Worm (Caenorhabditis elegans): ENCODE measurements around the gene rsp-4.

The rsp-4 gene

DNA sequence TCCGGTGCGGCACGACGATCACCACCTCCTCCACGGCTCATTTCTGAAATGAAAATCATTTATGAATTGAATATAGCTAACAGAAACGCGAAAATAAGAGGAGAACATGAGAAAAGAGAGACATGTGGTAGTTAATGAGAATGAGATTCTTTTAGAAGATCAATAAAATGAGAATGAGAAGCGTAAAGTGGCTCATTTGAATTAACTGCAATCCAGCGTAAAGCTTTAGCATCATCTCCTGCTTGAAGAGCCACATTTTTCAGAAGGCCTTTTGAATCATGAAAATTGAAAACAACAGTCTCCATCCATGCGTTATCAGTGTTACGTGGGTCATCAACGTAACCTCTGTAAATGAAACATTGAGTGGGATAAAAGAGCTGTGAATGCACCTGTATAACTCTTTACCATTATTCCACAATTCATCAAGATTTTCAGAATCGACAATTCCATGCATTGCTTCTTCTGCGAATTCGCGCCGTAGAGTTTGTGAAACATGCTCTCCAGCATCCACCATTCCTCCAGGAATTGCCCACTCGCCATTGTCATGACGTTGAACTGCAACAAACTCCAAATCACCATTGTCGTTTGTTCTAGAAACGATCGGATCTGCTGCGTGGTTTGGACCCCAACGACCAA, at the start of gene rsp-4:
TSS of gene rsp-4 (minus strand) at position 51 of the 636 bp plus-strand sequence.
- TF ChIP-seq ama-1 (optimal IDR thresholded peaks at IDR 0.05): no peak
- no peak for TF ChIP-seq ets-7 (tag; optimal IDR thresholded peaks at IDR 0.05)
- no peak for TF ChIP-seq sea-1 (GFP tag; conservative IDR thresholded peaks at IDR 0.05)
- no peak for TF ChIP-seq pes-1 (GFP tag; IDR thresholded peaks at IDR 0.05)
- no peak for TF ChIP-seq aly-1 (tag; optimal IDR thresholded peaks at IDR 0.05)
- TF ChIP-seq F13C5.2 (tag; optimal IDR thresholded peaks at IDR 0.05): no peak
- TF ChIP-seq ceh-36 (tag; optimal IDR thresholded peaks at IDR 0.05): no peak
- no peak for TF ChIP-seq hmg-4 (GFP tag; optimal IDR thresholded peaks at IDR 0.05)
- TF ChIP-seq ceh-13 (GFP tag; optimal IDR thresholded peaks at IDR 0.05): no peak
- no peak for TF ChIP-seq tra-4 (tag; optimal IDR thresholded peaks at IDR 0.05)
- no peak for TF ChIP-seq hmbx-1 (tag; optimal IDR thresholded peaks at IDR 0.05)
- TF ChIP-seq hnd-1 (tag; optimal IDR thresholded peaks at IDR 0.05): no peak
- TF ChIP-seq tbx-11 (GFP tag; IDR thresholded peaks at IDR 0.05): no peak
- no peak for TF ChIP-seq scrt-1 (GFP tag; IDR thresholded peaks at IDR 0.05)
- TF ChIP-seq flt-1 (GFP tag; IDR thresholded peaks at IDR 0.05): no peak
- no peak for TF ChIP-seq tbx-37 (GFP tag; conservative IDR thresholded peaks at IDR 0.05)
- no peak for TF ChIP-seq B0310.2 (tag; optimal IDR thresholded peaks at IDR 0.05)

DNA sequence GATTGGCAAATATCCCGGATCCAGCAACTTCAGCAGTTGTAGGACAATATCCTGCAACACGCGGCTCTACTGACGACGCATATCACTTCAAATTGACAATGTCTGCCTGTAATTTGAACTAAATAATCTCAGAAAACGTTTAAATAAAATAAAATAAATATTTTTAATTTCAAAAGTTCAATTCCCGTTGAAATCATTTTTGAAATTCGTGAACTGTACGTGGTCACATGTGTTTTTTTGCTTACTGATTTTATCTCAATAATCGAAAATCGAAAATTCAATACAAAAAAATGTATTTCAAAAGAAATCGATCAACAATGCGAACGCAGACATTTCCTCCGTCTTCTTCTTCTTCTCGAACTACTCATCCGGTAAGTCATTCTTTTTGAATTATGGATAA, 49.0 kb upstream of the rsp-4 start, which contains the start of gene F07F6.1:
TSS of gene F07F6.1 (plus strand) at position 301 of the 400 bp plus-strand sequence.
- TF ChIP-seq ama-1 (optimal IDR thresholded peaks at IDR 0.05) (no peak), pes-1 (GFP tag; IDR thresholded peaks at IDR 0.05) (no peak), hmg-4 (GFP tag; optimal IDR thresholded peaks at IDR 0.05) (no peak), ets-7 (tag; optimal IDR thresholded peaks at IDR 0.05) (no peak), F13C5.2 (tag; optimal IDR thresholded peaks at IDR 0.05) (no peak), hnd-1 (tag; optimal IDR thresholded peaks at IDR 0.05) (no peak), sea-1 (GFP tag; conservative IDR thresholded peaks at IDR 0.05) (no peak), ceh-13 (GFP tag; optimal IDR thresholded peaks at IDR 0.05) (no peak), B0310.2 (tag; optimal IDR thresholded peaks at IDR 0.05) (no peak)

DNA sequence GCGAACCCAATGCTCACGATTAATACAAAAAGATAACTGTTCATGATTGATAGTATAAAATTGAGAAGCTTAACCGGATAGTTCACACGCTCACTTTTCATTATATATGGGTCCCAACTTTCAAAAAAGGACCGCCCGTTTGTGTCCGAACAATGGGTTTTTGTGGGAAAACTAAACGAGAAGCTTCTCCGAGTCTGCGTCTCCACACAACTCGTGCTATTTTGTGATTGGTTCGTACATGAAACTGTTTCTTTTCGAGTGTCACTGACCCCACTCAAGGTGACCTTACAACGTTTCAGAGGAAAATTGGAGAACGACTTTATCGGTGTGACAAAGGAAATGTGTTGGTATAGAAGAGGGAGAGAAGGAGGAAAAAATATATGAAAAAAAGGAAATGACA, 48.2 kb upstream of the rsp-4 start, which contains the start of gene dct-5:
TSS of gene dct-5 (minus strand) at position 101 of the 400 bp plus-strand sequence.
- TF ChIP-seq scrt-1 (GFP tag; IDR thresholded peaks at IDR 0.05): no peak
- TF ChIP-seq B0310.2 (tag; optimal IDR thresholded peaks at IDR 0.05): no peak
- no peak for TF ChIP-seq tbx-11 (GFP tag; IDR thresholded peaks at IDR 0.05)
- TF ChIP-seq F13C5.2 (tag; optimal IDR thresholded peaks at IDR 0.05): no peak
- TF ChIP-seq sea-1 (GFP tag; conservative IDR thresholded peaks at IDR 0.05): no peak
- no peak for TF ChIP-seq tbx-37 (GFP tag; conservative IDR thresholded peaks at IDR 0.05)

DNA sequence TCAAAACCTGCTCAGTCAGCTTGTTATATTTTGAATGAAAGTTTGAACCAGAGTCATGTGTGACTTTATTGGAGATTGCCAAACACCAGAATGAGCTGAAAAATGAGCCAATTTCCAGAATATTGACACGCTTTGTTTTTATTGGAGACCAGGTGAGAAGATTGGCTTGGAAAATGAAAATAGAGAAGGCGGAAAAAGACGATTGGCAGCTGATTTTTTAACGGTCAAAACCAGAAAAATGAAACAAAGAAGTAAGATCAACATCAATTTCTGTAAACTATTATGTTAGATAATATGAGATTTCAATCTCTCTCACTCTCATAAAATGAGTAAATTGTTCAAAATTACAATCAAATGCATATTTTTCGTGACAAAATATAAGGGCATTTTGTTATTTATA, 44.4 kb upstream of the rsp-4 start, which contains the start of gene srx-114:
TSS of gene srx-114 (minus strand) at position 101 of the 400 bp plus-strand sequence.
- no peak for TF ChIP-seq pes-1 (GFP tag; IDR thresholded peaks at IDR 0.05)
- no peak for TF ChIP-seq ceh-36 (tag; optimal IDR thresholded peaks at IDR 0.05)
- no peak for TF ChIP-seq hnd-1 (tag; optimal IDR thresholded peaks at IDR 0.05)
- TF ChIP-seq flt-1 (GFP tag; IDR thresholded peaks at IDR 0.05): no peak
- TF ChIP-seq ceh-13 (GFP tag; optimal IDR thresholded peaks at IDR 0.05): no peak
- no peak for TF ChIP-seq F13C5.2 (tag; optimal IDR thresholded peaks at IDR 0.05)
- TF ChIP-seq tra-4 (tag; optimal IDR thresholded peaks at IDR 0.05): no peak
- TF ChIP-seq ets-7 (tag; optimal IDR thresholded peaks at IDR 0.05): no peak
- no peak for TF ChIP-seq ama-1 (optimal IDR thresholded peaks at IDR 0.05)

ce11 chrII:5429522-5430257, 41.1 kb upstream of the rsp-4 start, which contains the start of the genes F07F6.4 and F07F6.2:
Gene F07F6.4 (minus strand): TSS chrII:5429572.
Gene F07F6.2 (plus strand): TSS chrII:5430207.
- TF ChIP-seq B0310.2 (tag; optimal IDR thresholded peaks at IDR 0.05) (no peak), F13C5.2 (tag; optimal IDR thresholded peaks at IDR 0.05) (peak; percentile 9), hmg-4 (GFP tag; optimal IDR thresholded peaks at IDR 0.05) (no peak), scrt-1 (GFP tag; IDR thresholded peaks at IDR 0.05) (no peak), ama-1 (optimal IDR thresholded peaks at IDR 0.05) (no peak), tbx-37 (GFP tag; conservative IDR thresholded peaks at IDR 0.05) (no peak), flt-1 (GFP tag; IDR thresholded peaks at IDR 0.05) (no peak)

DNA sequence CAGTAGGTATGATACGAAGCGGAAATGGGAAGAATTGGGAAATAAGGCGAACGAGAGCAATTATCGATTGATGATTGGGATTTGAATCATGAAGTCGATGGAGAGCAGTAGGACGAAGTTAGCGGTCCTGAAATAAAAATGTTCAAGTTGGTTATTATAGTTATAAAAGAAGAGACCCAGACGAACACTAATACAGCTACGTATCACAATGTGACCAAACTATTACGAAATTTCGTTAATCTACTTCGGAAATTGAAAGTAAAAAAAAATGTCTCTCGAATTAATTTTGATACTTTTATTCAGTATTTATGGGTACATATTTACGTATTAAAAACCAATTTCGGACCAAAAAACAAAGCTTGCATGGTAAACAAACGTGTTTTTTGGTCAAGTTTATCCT, 37.8 kb upstream of the rsp-4 start:
- TF ChIP-seq hnd-1 (tag; optimal IDR thresholded peaks at IDR 0.05): no peak
- no peak for TF ChIP-seq aly-1 (tag; optimal IDR thresholded peaks at IDR 0.05)

- TF ChIP-seq ceh-13 (GFP tag; optimal IDR thresholded peaks at IDR 0.05): no peak
- TF ChIP-seq hmg-4 (GFP tag; optimal IDR thresholded peaks at IDR 0.05): peak; percentile 36
- no peak for TF ChIP-seq tbx-11 (GFP tag; IDR thresholded peaks at IDR 0.05)
- TF ChIP-seq scrt-1 (GFP tag; IDR thresholded peaks at IDR 0.05): no peak
- no peak for TF ChIP-seq hnd-1 (tag; optimal IDR thresholded peaks at IDR 0.05)
- no peak for TF ChIP-seq hmbx-1 (tag; optimal IDR thresholded peaks at IDR 0.05)
- no peak for TF ChIP-seq ama-1 (optimal IDR thresholded peaks at IDR 0.05)
Measured at ce11 chrII:5426054-5426453, 37.4 kb upstream of the rsp-4 start.

DNA sequence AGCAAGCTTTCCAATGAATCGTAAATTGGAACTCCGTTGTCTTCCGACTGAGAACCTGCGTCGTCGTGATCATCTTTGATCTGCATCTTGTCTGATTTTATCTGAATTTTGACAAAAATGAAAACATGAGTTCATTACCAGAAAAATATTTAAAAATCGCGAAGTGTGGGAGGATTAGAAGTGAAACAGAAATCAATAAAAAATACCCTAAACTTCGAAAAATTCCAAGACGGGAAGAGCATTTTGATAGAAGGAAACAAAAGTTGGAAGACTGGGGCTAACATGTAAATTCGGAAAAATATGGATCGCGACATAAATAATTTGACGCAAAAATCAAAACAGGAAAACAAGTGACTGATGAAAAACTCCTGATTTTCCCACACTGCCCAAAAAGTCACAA, 37.0 kb upstream of the rsp-4 start, which contains the start of gene F07F6.8:
TSS of gene F07F6.8 (minus strand) at position 101 of the 400 bp plus-strand sequence.
- TF ChIP-seq pes-1 (GFP tag; IDR thresholded peaks at IDR 0.05) (no peak), ets-7 (tag; optimal IDR thresholded peaks at IDR 0.05) (no peak), hmbx-1 (tag; optimal IDR thresholded peaks at IDR 0.05) (no peak), tbx-11 (GFP tag; IDR thresholded peaks at IDR 0.05) (no peak), ama-1 (optimal IDR thresholded peaks at IDR 0.05) (no peak), sea-1 (GFP tag; conservative IDR thresholded peaks at IDR 0.05) (no peak), ceh-36 (tag; optimal IDR thresholded peaks at IDR 0.05) (no peak), flt-1 (GFP tag; IDR thresholded peaks at IDR 0.05) (no peak), hmg-4 (GFP tag; optimal IDR thresholded peaks at IDR 0.05) (no peak), aly-1 (tag; optimal IDR thresholded peaks at IDR 0.05) (no peak), F13C5.2 (tag; optimal IDR thresholded peaks at IDR 0.05) (no peak), hnd-1 (tag; optimal IDR thresholded peaks at IDR 0.05) (no peak)
